Fruit fly (Drosophila melanogaster) whole organism, pupa: Measurements from ENCODE around the gene CG4957.

ENCODE experiments used
- CG15710 ChIP-seq: fragments of 200-800 bp; sonication (Bioruptor generic); optimal IDR thresholded peaks from 2 replicates; lab custom pipeline; 2018; ENCODE audit warnings: missing biosample characterization, mild to moderate bottlenecking, missing genetic modification characterization, moderate library complexity
- Ets98B ChIP-seq: fragments of 200-800 bp; sonication (Bioruptor generic); IDR thresholded peaks from 2 replicates; pipeline ENCODE4 v1.3.6; 2022; ENCODE audit warnings: missing biosample characterization, missing genetic modification characterization

DNA sequence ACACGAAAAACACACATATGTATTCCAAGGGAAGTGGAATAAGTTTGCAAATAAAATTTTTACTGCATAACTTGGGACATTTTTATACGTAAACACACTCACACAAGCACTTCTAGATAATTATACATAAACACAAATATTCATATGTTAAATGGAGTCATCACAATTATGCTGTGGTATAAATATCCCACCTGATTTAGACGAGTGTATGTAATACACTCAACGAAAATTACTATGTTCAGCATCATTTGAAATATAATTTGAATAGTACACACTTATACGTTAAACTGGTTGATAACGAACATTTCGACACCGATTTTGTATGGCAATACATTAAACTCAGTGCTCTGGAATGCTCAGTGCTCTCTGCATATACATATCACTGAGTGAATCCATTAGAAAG, 37.6 kb upstream of the CG4957 start:
- TF ChIP-seq Ets98B (GFP tag; lab: Robert Waterston, UW) (no peak), CG15710 (tag; lab: Kevin White, UChicago) (peak; percentile 10)
